Worm (Caenorhabditis elegans): ENCODE results near the gene Y48E1B.3.

ce11 chrII:13567871-13568270 is at the start of gene Y48E1B.3:
- TF ChIP-seq elt-3 (tag; optimal IDR thresholded peaks at IDR 0.05) = no peak
- TF ChIP-seq nhr-28 (tag; optimal IDR thresholded peaks at IDR 0.05) = no peak
- no peak for TF ChIP-seq nhr-76 (tag; optimal IDR thresholded peaks at IDR 0.05)
- TF ChIP-seq nhr-2 (tag; optimal IDR thresholded peaks at IDR 0.05) = no peak
- no peak for TF ChIP-seq nhr-12 (tag; optimal IDR thresholded peaks at IDR 0.05)
- no peak for TF ChIP-seq nhr-237 (tag; optimal IDR thresholded peaks at IDR 0.05)
- no peak for TF ChIP-seq lin-13 (tag; optimal IDR thresholded peaks at IDR 0.05)
- no peak for TF ChIP-seq ceh-43 (GFP tag; optimal IDR thresholded peaks at IDR 0.05)
- no peak for TF ChIP-seq M03D4.4 (tag; optimal IDR thresholded peaks at IDR 0.05)
- TF ChIP-seq lsy-2 (tag; optimal IDR thresholded peaks at IDR 0.05) = no peak
- no peak for TF ChIP-seq unc-62 (GFP tag; optimal IDR thresholded peaks at IDR 0.05)
- no peak for TF ChIP-seq unc-39 (tag; optimal IDR thresholded peaks at IDR 0.05)
- TF ChIP-seq ham-2 (GFP tag; optimal IDR thresholded peaks at IDR 0.05) = no peak

Data from whole organism, mixed stage, embryonic.